Worm (Caenorhabditis elegans) whole organism, L4 larva: ENCODE results near the gene Y71H2AL.4.
A peak's percentile ranks its signal among the peaks of the same experiment; 100 is the strongest.

Experiments
- D1046.2 ChIP-seq: fragments of 200-800 bp; sonication (Bioruptor generic); IDR thresholded peaks from 2 replicates; pipeline ENCODE4 v1.3.6; 2022; ENCODE audit warnings: missing genetic modification characterization, missing compliant biosample characterization
- F10B5.3 ChIP-seq: sonication (generic microtip); optimal IDR thresholded peaks from 2 replicates; lab custom pipeline; 2016; ENCODE audit warnings: mild to moderate bottlenecking, missing genetic modification characterization, missing compliant biosample characterization
- F44E2.7 ChIP-seq: fragments of 200-800 bp; sonication (Bioruptor generic); IDR thresholded peaks from 2 replicates; pipeline ENCODE4 v2.1.2; 2022; ENCODE audit warnings: missing genetic modification characterization, missing compliant biosample characterization
- T20F7.1 ChIP-seq: fragments of 200-800 bp; sonication (Bioruptor generic); optimal IDR thresholded peaks from 2 replicates; lab custom pipeline; 2018; ENCODE audit warnings: mild to moderate bottlenecking, missing genetic modification characterization, missing compliant biosample characterization
- Y105C5A.15 ChIP-seq: fragments of 200-800 bp; sonication (Bioruptor generic); IDR thresholded peaks from 2 replicates; pipeline ENCODE4 v1.3.6; 2022; ENCODE audit warnings: missing genetic modification characterization, missing compliant biosample characterization
- Y48G9A.11 ChIP-seq: fragments of 200-800 bp; sonication (Bioruptor generic); IDR thresholded peaks from 2 replicates; pipeline ENCODE4 v1.3.6; 2022; ENCODE audit warnings: missing genetic modification reagents, missing genetic modification characterization, missing compliant biosample characterization
- aha-1 ChIP-seq: fragments of 150-350 bp; peaks from one replicate; lab custom pipeline; 2014; ENCODE audit warnings: missing biosample characterization, missing genetic modification characterization
- ceh-32 ChIP-seq: sonication (generic microtip); optimal IDR thresholded peaks from 2 replicates; lab custom pipeline; 2016; ENCODE audit warnings: mild to moderate bottlenecking, missing genetic modification characterization, missing compliant biosample characterization; ENCODE audit not compliant: poor library complexity
- ceh-82 ChIP-seq: sonication (generic microtip); optimal IDR thresholded peaks from 2 replicates; lab custom pipeline; 2017; ENCODE audit warnings: missing biosample characterization, missing genetic modification characterization
- ces-1 ChIP-seq: fragments of 150-350 bp; sonication (generic microtip); optimal IDR thresholded peaks from 4 replicates; lab custom pipeline; 2014; ENCODE audit warnings: missing biosample characterization, missing genetic modification reagents, missing genetic modification characterization
- ctbp-1 ChIP-seq: fragments of 200-800 bp; sonication (Bioruptor generic); IDR thresholded peaks from 2 replicates; pipeline ENCODE4 v1.3.6; 2022; ENCODE audit warnings: missing genetic modification reagents, missing genetic modification characterization, missing compliant biosample characterization
- daf-19 ChIP-seq: fragments of 200-800 bp; sonication (Bioruptor generic); conservative IDR thresholded peaks from 2 replicates; pipeline ENCODE4 v1.3.6; 2022; ENCODE audit warnings: missing genetic modification characterization, missing compliant biosample characterization
- dmd-6 ChIP-seq: fragments of 200-800 bp; sonication (Bioruptor generic); IDR thresholded peaks from 2 replicates; pipeline ENCODE4 v1.3.6; 2022; ENCODE audit warnings: missing genetic modification reagents, missing genetic modification characterization, missing compliant biosample characterization
- dpl-1 ChIP-seq: fragments of 150-350 bp; optimal IDR thresholded peaks from 2 replicates; lab custom pipeline; 2014; ENCODE audit warnings: missing biosample characterization, missing genetic modification reagents, missing genetic modification characterization
- dve-1 ChIP-seq: sonication (generic microtip); optimal IDR thresholded peaks from 2 replicates; lab custom pipeline; 2017; ENCODE audit warnings: antibody characterized with exemption, mild to moderate bottlenecking, missing genetic modification characterization, missing compliant biosample characterization; ENCODE audit not compliant: insufficient read depth
- egl-27 ChIP-seq: sonication (generic microtip); optimal IDR thresholded peaks from 3 replicates; lab custom pipeline; 2017; ENCODE audit warnings: missing biosample characterization, missing genetic modification reagents, missing genetic modification characterization
- egl-43 ChIP-seq: fragments of 200-800 bp; sonication (Bioruptor generic); IDR thresholded peaks from 2 replicates; pipeline ENCODE4 v1.3.6; 2022; ENCODE audit warnings: missing genetic modification reagents, missing genetic modification characterization, missing compliant biosample characterization
- gei-8 ChIP-seq: fragments of 200-800 bp; sonication (Bioruptor generic); optimal IDR thresholded peaks from 2 replicates; lab custom pipeline; 2018; ENCODE audit warnings: mild to moderate bottlenecking, missing genetic modification characterization, missing compliant biosample characterization
- hlh-11 ChIP-seq: fragments of 200-800 bp; sonication (Bioruptor generic); optimal IDR thresholded peaks from 2 replicates; lab custom pipeline; 2018; ENCODE audit warnings: mild to moderate bottlenecking, missing genetic modification characterization, missing compliant biosample characterization
- hmg-1.1 ChIP-seq: fragments of 200-800 bp; sonication (Bioruptor generic); IDR thresholded peaks from 2 replicates; pipeline ENCODE4 v1.3.6; 2022; ENCODE audit warnings: missing genetic modification reagents, missing genetic modification characterization, missing compliant biosample characterization
- lim-7 ChIP-seq: fragments of 200-800 bp; sonication (Bioruptor generic); IDR thresholded peaks from 2 replicates; pipeline ENCODE4 v1.3.6; 2022; ENCODE audit warnings: missing genetic modification characterization, missing compliant biosample characterization
- lin-1 ChIP-seq: fragments of 200-800 bp; sonication (Bioruptor generic); IDR thresholded peaks from 2 replicates; pipeline ENCODE4 v1.3.6; 2022; ENCODE audit warnings: missing genetic modification reagents, missing genetic modification characterization, missing compliant biosample characterization
- madf-9 ChIP-seq: fragments of 200-800 bp; sonication (Bioruptor generic); conservative IDR thresholded peaks from 2 replicates; pipeline ENCODE4 v1.3.6; 2022; ENCODE audit warnings: missing genetic modification reagents, missing genetic modification characterization, missing compliant biosample characterization
- mdt-29 ChIP-seq: fragments of 200-800 bp; sonication (Bioruptor generic); IDR thresholded peaks from 2 replicates; pipeline ENCODE4 v1.3.6; 2022; ENCODE audit warnings: missing genetic modification reagents, missing genetic modification characterization, missing compliant biosample characterization
- mes-2 ChIP-seq: sonication (generic microtip); optimal IDR thresholded peaks from 2 replicates; lab custom pipeline; 2016; ENCODE audit warnings: missing genotype, mild to moderate bottlenecking, missing genetic modification characterization, missing compliant biosample characterization; ENCODE audit not compliant: poor library complexity, severe bottlenecking
- mxl-3 ChIP-seq: fragments of 200-800 bp; sonication (Bioruptor generic); optimal IDR thresholded peaks from 2 replicates; lab custom pipeline; 2018; ENCODE audit warnings: mild to moderate bottlenecking, missing genetic modification characterization, missing compliant biosample characterization
- nhr-11 ChIP-seq: fragments of 150-350 bp; optimal IDR thresholded peaks from 2 replicates; lab custom pipeline; 2014; ENCODE audit warnings: missing biosample characterization, missing genetic modification characterization
- nhr-111 ChIP-seq: fragments of 200-800 bp; sonication (Bioruptor generic); optimal IDR thresholded peaks from 2 replicates; lab custom pipeline; 2018; ENCODE audit warnings: mild to moderate bottlenecking, missing genetic modification characterization, missing compliant biosample characterization
- nhr-28 ChIP-seq: fragments of 150-350 bp; optimal IDR thresholded peaks from 2 replicates; lab custom pipeline; 2014; ENCODE audit warnings: missing biosample characterization, missing genetic modification characterization
- nhr-41 ChIP-seq: fragments of 200-800 bp; sonication (Bioruptor generic); IDR thresholded peaks from 2 replicates; pipeline ENCODE4 v1.3.6; 2022; ENCODE audit warnings: missing genetic modification reagents, missing genetic modification characterization, missing compliant biosample characterization
- nhr-42 ChIP-seq: fragments of 200-800 bp; sonication (Bioruptor generic); IDR thresholded peaks from 2 replicates; pipeline ENCODE4 v1.3.6; 2022; ENCODE audit warnings: missing genetic modification characterization, missing compliant biosample characterization
- nhr-48 ChIP-seq: sonication (generic microtip); optimal IDR thresholded peaks from 2 replicates; lab custom pipeline; 2016; ENCODE audit warnings: mild to moderate bottlenecking, missing genetic modification characterization, missing compliant biosample characterization
- php-3 ChIP-seq: fragments of 200-800 bp; sonication (Bioruptor generic); IDR thresholded peaks from 2 replicates; pipeline ENCODE4 v1.3.6; 2022; ENCODE audit warnings: missing genetic modification reagents, missing genetic modification characterization, missing compliant biosample characterization
- pqm-1 ChIP-seq: sonication (generic microtip); optimal IDR thresholded peaks from 2 replicates; lab custom pipeline; 2017; ENCODE audit warnings: missing biosample characterization, missing genetic modification characterization
- saeg-2 ChIP-seq: fragments of 200-800 bp; sonication (Bioruptor generic); IDR thresholded peaks from 2 replicates; pipeline ENCODE4 v1.3.6; 2022; ENCODE audit warnings: missing genetic modification reagents, missing genetic modification characterization, missing compliant biosample characterization
- sdz-12 ChIP-seq: fragments of 200-800 bp; sonication (Bioruptor generic); optimal IDR thresholded peaks from 2 replicates; lab custom pipeline; 2018; ENCODE audit warnings: mild to moderate bottlenecking, missing genetic modification characterization, missing compliant biosample characterization
- set-16 ChIP-seq: fragments of 200-800 bp; sonication (Bioruptor generic); IDR thresholded peaks from 2 replicates; pipeline ENCODE4 v1.3.6; 2022; ENCODE audit warnings: missing genetic modification reagents, missing genetic modification characterization, missing compliant biosample characterization
- skn-1 ChIP-seq: fragments of 150-350 bp; optimal IDR thresholded peaks from 2 replicates; lab custom pipeline; 2014; ENCODE audit warnings: missing biosample characterization, missing genetic modification characterization
- snpc-1.2 ChIP-seq: fragments of 200-800 bp; sonication (Bioruptor generic); IDR thresholded peaks from 2 replicates; pipeline ENCODE4 v1.3.6; 2022; ENCODE audit warnings: missing genetic modification reagents, missing genetic modification characterization, missing compliant biosample characterization
- snpc-4 ChIP-seq: fragments of 150-350 bp; optimal IDR thresholded peaks from 2 replicates; lab custom pipeline; 2014; ENCODE audit warnings: missing biosample characterization, missing genetic modification characterization
- unc-62 ChIP-seq, 3 experiments: fragments of 150-350 bp in 1 of 3; sonication (generic microtip); optimal IDR thresholded peaks in 2 of 3; peaks in 1 of 3; 1 replicate in 1 of 3; 2 replicates in 2 of 3; lab custom pipeline; 2014 to 2017; ENCODE audit warnings: missing biosample characterization in 3 of 3, missing genetic modification characterization in 3 of 3, missing genetic modification reagents in 3 of 3, missing genotype in 1 of 3
- zfp-2 ChIP-seq: sonication (generic microtip); optimal IDR thresholded peaks from 2 replicates; lab custom pipeline; 2016; ENCODE audit warnings: mild to moderate bottlenecking, missing genetic modification characterization, missing compliant biosample characterization
- zip-11 ChIP-seq: fragments of 200-800 bp; sonication (Bioruptor generic); IDR thresholded peaks from 2 replicates; pipeline ENCODE4 v1.3.6; 2022; ENCODE audit warnings: missing genetic modification characterization, missing compliant biosample characterization
- zip-2 ChIP-seq: fragments of 150-350 bp; optimal IDR thresholded peaks from 2 replicates; lab custom pipeline; 2014; ENCODE audit warnings: missing biosample characterization, missing genetic modification characterization
- ztf-11 ChIP-seq: fragments of 150-350 bp; optimal IDR thresholded peaks from 2 replicates; lab custom pipeline; 2014; ENCODE audit warnings: missing biosample characterization, missing genetic modification characterization

The Y71H2AL.4 gene

ce11 chrIII:2656168-2656567, 30.0 kb upstream of the Y71H2AL.4 start (continued):
- no peak for TF ChIP-seq snpc-4 (tag; lab: Kevin White, UChicago)
- no peak for TF ChIP-seq zip-2
- no peak for TF ChIP-seq daf-19 (GFP tag; lab: Robert Waterston, UW)
- TF ChIP-seq set-16: no peak
- TF ChIP-seq ctbp-1 (GFP tag; lab: Robert Waterston, UW): no peak
- TF ChIP-seq dmd-6 (GFP tag; lab: Robert Waterston, UW): peak; percentile 13; the same call in 1 of the 2 replicates
- peak; percentile 18 for TF ChIP-seq hlh-11
- TF ChIP-seq T20F7.1: no peak
- TF ChIP-seq ceh-32 (tag; lab: Kevin White, UChicago): no peak
- TF ChIP-seq mdt-29: no peak
- no peak for TF ChIP-seq nhr-41 (GFP tag; lab: Robert Waterston, UW)
- TF ChIP-seq saeg-2: no peak
- peak; percentile 4 for TF ChIP-seq dve-1
- no peak for TF ChIP-seq F44E2.7 (GFP tag; lab: Robert Waterston, UW)
- no peak for TF ChIP-seq zfp-2
- TF ChIP-seq F10B5.3 (tag; lab: Kevin White, UChicago): no peak
- TF ChIP-seq sdz-12 (GFP tag; lab: Kevin White, UChicago): no peak
- no peak for TF ChIP-seq lin-1 (GFP tag; lab: Robert Waterston, UW)
- TF ChIP-seq skn-1 (tag; lab: Kevin White, UChicago): no peak
- no peak for TF ChIP-seq nhr-42 (GFP tag; lab: Robert Waterston, UW)
- no peak for TF ChIP-seq ztf-11
- no peak for TF ChIP-seq ces-1
- TF ChIP-seq Y48G9A.11 (GFP tag; lab: Robert Waterston, UW): no peak
- no peak for TF ChIP-seq Y105C5A.15 (GFP tag; lab: Robert Waterston, UW)
- TF ChIP-seq unc-62 (GFP tag; optimal IDR thresholded peaks at IDR 0.05 in 1 of 2; lab: Kevin White, UChicago): peak in 1 of 2 experiments; percentile 58
- TF ChIP-seq unc-62 (tag; optimal IDR thresholded peaks at IDR 0.05; lab: Kevin White, UChicago): no peak
- no peak for TF ChIP-seq hmg-1.1 (GFP tag; lab: Robert Waterston, UW)

DNA sequence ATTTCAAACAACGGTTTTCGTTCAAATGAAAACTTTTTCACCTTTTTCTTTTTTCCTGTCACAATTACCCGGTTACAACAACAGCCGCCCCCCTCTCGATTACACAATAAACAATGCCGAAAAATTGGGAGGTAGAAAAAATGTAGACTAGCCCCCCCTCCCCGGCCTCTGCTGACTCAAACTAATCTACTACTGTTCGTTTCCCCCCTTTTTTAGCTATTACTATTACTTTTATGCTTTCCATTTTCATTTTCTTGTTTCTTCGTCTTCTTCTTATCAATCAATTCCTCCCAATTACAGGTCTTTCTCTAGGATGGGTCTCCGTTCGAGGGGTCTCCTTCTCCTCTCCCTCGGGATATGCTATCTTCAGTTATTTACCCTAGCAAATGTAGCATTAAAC, 28.4 kb upstream of the Y71H2AL.4 start, which contains the start of gene let-805:
TSS of gene let-805 (plus strand) at position 301 of the 400 bp plus-strand sequence.
- TF ChIP-seq D1046.2 (GFP tag; lab: Robert Waterston, UW) (no peak), saeg-2 (no peak), zip-11 (no peak), aha-1 (tag; lab: Kevin White, UChicago) (peak; percentile 46)

DNA sequence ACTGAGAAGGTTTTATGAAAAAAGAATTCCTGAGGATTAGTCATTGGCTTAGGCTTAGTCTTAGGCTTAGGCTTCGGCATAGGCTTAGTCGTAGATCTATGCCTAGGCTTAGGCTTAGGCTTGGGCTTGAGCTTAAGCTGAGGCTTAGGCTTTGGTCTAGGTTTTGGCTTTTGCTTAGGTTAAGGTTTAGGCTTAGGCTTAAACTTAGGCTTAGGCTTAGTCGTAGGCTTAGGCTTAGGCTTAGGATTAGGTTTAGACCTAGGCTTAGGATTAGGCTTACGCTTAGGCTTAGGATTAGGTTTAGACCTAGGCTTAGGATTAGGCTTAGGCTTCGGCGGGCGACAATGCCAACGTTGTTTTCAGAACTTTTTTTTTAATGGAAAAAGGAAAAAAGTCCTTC, 10.8 kb upstream of the Y71H2AL.4 start:
- TF ChIP-seq aha-1 (tag; lab: Kevin White, UChicago) (peak; percentile 2), ceh-82 (tag; lab: Kevin White, UChicago) (no peak)

- TF ChIP-seq egl-27 (tag; lab: Kevin White, UChicago) (no peak), nhr-111 (no peak), hlh-11 (peak; percentile 56), nhr-48 (tag; lab: Kevin White, UChicago) (no peak), pqm-1 (tag; lab: Kevin White, UChicago) (peak; percentile 59), madf-9 (GFP tag; lab: Robert Waterston, UW) (no peak), mes-2 (tag; lab: Kevin White, UChicago) (no peak), dmd-6 (GFP tag; lab: Robert Waterston, UW) (peak; percentile 50), gei-8 (GFP tag; lab: Kevin White, UChicago) (no peak), unc-62 (GFP tag; optimal IDR thresholded peaks at IDR 0.05 in 1 of 2; lab: Kevin White, UChicago) (peak in 1 of 2 experiments; percentile 77), unc-62 (tag; optimal IDR thresholded peaks at IDR 0.05; lab: Kevin White, UChicago) (no peak), snpc-1.2 (0 out of 2 replicates have a peak, but pooled peaks have one; percentile 8), dpl-1 (no peak), nhr-11 (tag; lab: Kevin White, UChicago) (no peak), F44E2.7 (GFP tag; lab: Robert Waterston, UW) (no peak), lim-7 (no peak), php-3 (GFP tag; lab: Robert Waterston, UW) (peak; percentile 54; the same call in 1 of the 2 replicates), zip-2 (no peak), egl-43 (GFP tag; lab: Robert Waterston, UW) (no peak), mxl-3 (peak; percentile 83), nhr-28 (tag; lab: Kevin White, UChicago) (peak; percentile 75)
- TF ChIP-seq, all 104 proteins: peak for 8
Measured at ce11 chrIII:2676097-2676496, 10.1 kb upstream of the Y71H2AL.4 start.
